Worm (Caenorhabditis elegans) whole organism, late embryonic: ENCODE results near the gene F46H5.11.

ENCODE experiments used
- F13H6.1 ChIP-seq: sonication (generic microtip); optimal IDR thresholded peaks from 2 replicates; lab custom pipeline; 2016; ENCODE audit warnings: missing genetic modification characterization, missing compliant biosample characterization
- T23F11.4 ChIP-seq: fragments of 200-800 bp; sonication (Bioruptor generic); optimal IDR thresholded peaks from 2 replicates; lab custom pipeline; 2018; ENCODE audit warnings: mild to moderate bottlenecking, missing genetic modification characterization, missing compliant biosample characterization
- ama-1 ChIP-seq: fragments of 150-350 bp; optimal IDR thresholded peaks from 2 replicates; lab custom pipeline; 2014
- ceh-18 ChIP-seq: sonication (generic microtip); optimal IDR thresholded peaks from 2 replicates; lab custom pipeline; 2016; ENCODE audit warnings: missing genetic modification characterization, missing compliant biosample characterization
- ceh-6 ChIP-seq: fragments of 200-800 bp; sonication (Bioruptor generic); optimal IDR thresholded peaks from 2 replicates; lab custom pipeline; 2018; ENCODE audit warnings: mild to moderate bottlenecking, missing genetic modification characterization, missing compliant biosample characterization
- dmd-4 ChIP-seq: sonication (generic microtip); optimal IDR thresholded peaks from 2 replicates; lab custom pipeline; 2016; ENCODE audit warnings: borderline replicate concordance, missing genetic modification characterization, missing compliant biosample characterization
- hlh-30 ChIP-seq: sonication (generic microtip); optimal IDR thresholded peaks from 2 replicates; lab custom pipeline; 2017; ENCODE audit warnings: antibody characterized with exemption, missing genetic modification characterization, missing compliant biosample characterization; ENCODE audit not compliant: insufficient read depth
- lin-11 ChIP-seq: fragments of 200-800 bp; sonication (Bioruptor generic); optimal IDR thresholded peaks from 2 replicates; lab custom pipeline; 2018; ENCODE audit warnings: mild to moderate bottlenecking, missing genetic modification characterization, missing compliant biosample characterization
- nfya-1 ChIP-seq: sonication (generic microtip); optimal IDR thresholded peaks from 2 replicates; lab custom pipeline; 2017; ENCODE audit warnings: missing genetic modification characterization, mild to moderate bottlenecking, missing compliant biosample characterization, antibody characterized with exemption, moderate library complexity
- pag-3 ChIP-seq: sonication (generic microtip); optimal IDR thresholded peaks from 2 replicates; lab custom pipeline; 2016; ENCODE audit warnings: missing compliant biosample characterization, missing genetic modification characterization, borderline replicate concordance
- pax-1 ChIP-seq: fragments of 150-350 bp; optimal IDR thresholded peaks from 2 replicates; lab custom pipeline; 2014; ENCODE audit warnings: missing biosample characterization, missing genetic modification characterization
- pha-4 ChIP-seq: fragments of 150-350 bp; optimal IDR thresholded peaks from 2 replicates; lab custom pipeline; 2018; ENCODE audit warnings: missing biosample characterization, missing genetic modification reagents, missing genetic modification characterization
- pqm-1 ChIP-seq: sonication (generic microtip); optimal IDR thresholded peaks from 2 replicates; lab custom pipeline; 2016; ENCODE audit warnings: missing genetic modification characterization, missing compliant biosample characterization
- rnt-1 ChIP-seq: sonication (generic microtip); optimal IDR thresholded peaks from 2 replicates; lab custom pipeline; 2016; ENCODE audit warnings: missing genetic modification characterization, missing compliant biosample characterization

DNA sequence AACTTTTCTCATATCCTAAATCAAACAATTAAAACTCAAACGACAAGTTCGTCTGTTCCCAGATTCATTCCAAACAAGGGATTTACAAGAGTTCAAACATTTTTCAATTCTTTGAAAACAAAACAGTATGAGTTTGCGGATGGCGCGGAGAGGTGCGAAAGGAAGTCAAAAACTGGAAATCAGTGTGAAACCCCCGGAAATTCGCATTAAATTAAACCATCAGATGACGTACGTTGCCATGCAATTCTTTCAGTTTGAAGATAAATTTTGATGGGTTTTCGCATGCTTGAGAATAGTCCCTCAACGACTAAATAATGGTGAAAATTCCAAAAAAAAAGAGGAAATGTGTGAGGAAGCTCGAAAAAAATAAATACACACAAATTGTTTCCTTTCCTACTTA is 42.5 kb downstream of the F46H5.11 start:
- TF ChIP-seq pha-4 (tag; lab: Kevin White, UChicago) (no peak), ceh-6 (GFP tag; lab: Kevin White, UChicago) (no peak), F13H6.1 (tag; lab: Kevin White, UChicago) (no peak), pax-1 (tag; lab: Kevin White, UChicago) (no peak), ama-1 (lab: Kevin White, UChicago) (no peak), pag-3 (tag; lab: Kevin White, UChicago) (no peak), nfya-1 (tag; lab: Kevin White, UChicago) (no peak), hlh-30 (tag; lab: Kevin White, UChicago) (no peak), T23F11.4 (GFP tag; lab: Kevin White, UChicago) (no peak), pqm-1 (tag; lab: Kevin White, UChicago) (no peak), lin-11 (tag; lab: Kevin White, UChicago) (no peak), dmd-4 (tag; lab: Kevin White, UChicago) (no peak), rnt-1 (tag; lab: Kevin White, UChicago) (no peak), ceh-18 (tag; lab: Kevin White, UChicago) (no peak)
